Worm (Caenorhabditis elegans) whole organism, midembryonic: ENCODE results near the gene R10D12.6.

Experiments
- T22C8.4 ChIP-seq: fragments of 200-800 bp; sonication (Bioruptor generic); IDR thresholded peaks from 2 replicates; pipeline ENCODE4 v1.3.6; 2022; ENCODE audit warnings: missing genetic modification characterization, missing compliant biosample characterization
- cog-1 ChIP-seq: sonication (generic microtip); optimal IDR thresholded peaks from 2 replicates; lab custom pipeline; 2016; ENCODE audit warnings: missing genetic modification characterization, missing compliant biosample characterization
- flt-1 ChIP-seq: fragments of 200-800 bp; sonication (Bioruptor generic); IDR thresholded peaks from 2 replicates; pipeline ENCODE4 v1.3.6; 2022; ENCODE audit warnings: missing genetic modification characterization, missing compliant biosample characterization
- klf-2 ChIP-seq: fragments of 200-800 bp; sonication (Bioruptor generic); conservative IDR thresholded peaks from 2 replicates; pipeline ENCODE4 v1.3.6; 2022; ENCODE audit warnings: missing genetic modification reagents, missing genetic modification characterization, missing compliant biosample characterization
- med-1 ChIP-seq: sonication (generic microtip); optimal IDR thresholded peaks from 2 replicates; lab custom pipeline; 2017; ENCODE audit warnings: missing genetic modification characterization, mild to moderate bottlenecking, missing compliant biosample characterization, antibody characterized with exemption, missing genetic modification reagents; ENCODE audit not compliant: insufficient read depth
- ref-1 ChIP-seq: fragments of 200-800 bp; sonication (Bioruptor generic); conservative IDR thresholded peaks from 2 replicates; pipeline ENCODE4 v1.3.6; 2022; ENCODE audit warnings: missing genetic modification reagents, missing genetic modification characterization, missing compliant biosample characterization
- tab-1 ChIP-seq: fragments of 200-800 bp; sonication (Bioruptor generic); IDR thresholded peaks from 2 replicates; pipeline ENCODE4 v1.3.6; 2022; ENCODE audit warnings: missing genetic modification characterization, missing compliant biosample characterization
- ztf-23 ChIP-seq: fragments of 200-800 bp; sonication (Bioruptor generic); IDR thresholded peaks from 2 replicates; pipeline ENCODE4 v1.3.6; 2022; ENCODE audit warnings: missing genetic modification reagents, missing genetic modification characterization, missing compliant biosample characterization
- ztf-29 ChIP-seq: fragments of 200-800 bp; sonication (Bioruptor generic); IDR thresholded peaks from 2 replicates; pipeline ENCODE4 v1.3.6; 2022; ENCODE audit warnings: missing genetic modification reagents, missing genetic modification characterization, missing compliant biosample characterization

The R10D12.6 gene

ce11 chrV:13957691-13958090, 8.6 kb downstream of the R10D12.6 start:
- TF ChIP-seq T22C8.4 (GFP tag; lab: Robert Waterston, UW), result no peak
- no peak for TF ChIP-seq cog-1 (tag; lab: Kevin White, UChicago)
- no peak for TF ChIP-seq flt-1 (GFP tag; lab: Robert Waterston, UW)
- no peak for TF ChIP-seq med-1
- no peak for TF ChIP-seq ztf-23 (GFP tag; lab: Robert Waterston, UW)
- no peak for TF ChIP-seq ref-1 (GFP tag; lab: Robert Waterston, UW)
- TF ChIP-seq tab-1 (GFP tag; lab: Robert Waterston, UW), result no peak
- no peak for TF ChIP-seq klf-2
- no peak for TF ChIP-seq ztf-29 (GFP tag; lab: Robert Waterston, UW)

- no peak for TF ChIP-seq ztf-29 (GFP tag; lab: Robert Waterston, UW)
- TF ChIP-seq flt-1 (GFP tag; lab: Robert Waterston, UW), result no peak
- TF ChIP-seq ref-1 (GFP tag; lab: Robert Waterston, UW), result no peak
- TF ChIP-seq T22C8.4 (GFP tag; lab: Robert Waterston, UW), result no peak
- TF ChIP-seq cog-1 (tag; lab: Kevin White, UChicago), result no peak
- no peak for TF ChIP-seq med-1
- TF ChIP-seq ztf-23 (GFP tag; lab: Robert Waterston, UW), result no peak
- no peak for TF ChIP-seq tab-1 (GFP tag; lab: Robert Waterston, UW)
Observed at ce11 chrV:13958247-13958646, 9.1 kb downstream of the R10D12.6 start, which contains the start of gene R10D12.10. Gene R10D12.10, minus strand, starts transcription at chrV:13958347.

- TF ChIP-seq med-1 (no peak), ztf-29 (GFP tag; lab: Robert Waterston, UW) (no peak), cog-1 (tag; lab: Kevin White, UChicago) (no peak), T22C8.4 (GFP tag; lab: Robert Waterston, UW) (no peak), ref-1 (GFP tag; lab: Robert Waterston, UW) (no peak), ztf-23 (GFP tag; lab: Robert Waterston, UW) (no peak), tab-1 (GFP tag; lab: Robert Waterston, UW) (no peak), flt-1 (GFP tag; lab: Robert Waterston, UW) (no peak), klf-2 (no peak)
Observed at ce11 chrV:13960916-13961315, 11.8 kb downstream of the R10D12.6 start, which contains the start of gene srh-24. Gene srh-24, minus strand, starts transcription at chrV:13961016.

- TF ChIP-seq cog-1 (tag; lab: Kevin White, UChicago) (peak; percentile 71), ztf-23 (GFP tag; lab: Robert Waterston, UW) (peak; percentile 89), tab-1 (GFP tag; lab: Robert Waterston, UW) (peak; percentile 89), flt-1 (GFP tag; lab: Robert Waterston, UW) (peak; percentile 88), T22C8.4 (GFP tag; lab: Robert Waterston, UW) (peak; percentile 68), med-1 (peak; percentile 95), ref-1 (GFP tag; lab: Robert Waterston, UW) (no peak; the same call in 1 of the 2 replicates), ztf-29 (GFP tag; lab: Robert Waterston, UW) (peak; percentile 68), klf-2 (peak; percentile 82; the same call in 1 of the 2 replicates)
Observed at ce11 chrV:13961927-13962419, 12.9 kb downstream of the R10D12.6 start, which contains the start of the genes algn-13 and R10D12.13. Gene algn-13, minus strand, starts transcription at chrV:13961977. Gene R10D12.13, plus strand, starts transcription at chrV:13962417.

- TF ChIP-seq T22C8.4 (GFP tag; lab: Robert Waterston, UW), result no peak
- TF ChIP-seq ztf-23 (GFP tag; lab: Robert Waterston, UW), result no peak
- no peak for TF ChIP-seq ref-1 (GFP tag; lab: Robert Waterston, UW)
- no peak for TF ChIP-seq klf-2
- TF ChIP-seq ztf-29 (GFP tag; lab: Robert Waterston, UW), result no peak
- TF ChIP-seq tab-1 (GFP tag; lab: Robert Waterston, UW), result no peak
- no peak for TF ChIP-seq cog-1 (tag; lab: Kevin White, UChicago)
- TF ChIP-seq flt-1 (GFP tag; lab: Robert Waterston, UW), result no peak
- no peak for TF ChIP-seq med-1
Observed at ce11 chrV:13963279-13963976, 14.3 kb downstream of the R10D12.6 start, which contains the start of gene sao-1. Gene sao-1, plus strand, starts transcription at chrV:13963926.

- TF ChIP-seq cog-1 (tag; lab: Kevin White, UChicago), result no peak
- no peak for TF ChIP-seq ztf-29 (GFP tag; lab: Robert Waterston, UW)
- TF ChIP-seq med-1, result no peak
- TF ChIP-seq ref-1 (GFP tag; lab: Robert Waterston, UW), result no peak
- no peak for TF ChIP-seq T22C8.4 (GFP tag; lab: Robert Waterston, UW)
- TF ChIP-seq klf-2, result no peak
- no peak for TF ChIP-seq tab-1 (GFP tag; lab: Robert Waterston, UW)
- TF ChIP-seq ztf-23 (GFP tag; lab: Robert Waterston, UW), result no peak
- no peak for TF ChIP-seq flt-1 (GFP tag; lab: Robert Waterston, UW)
Observed at ce11 chrV:13980807-13981206, 31.7 kb downstream of the R10D12.6 start, which contains the start of gene eol-1. Gene eol-1, minus strand, starts transcription at chrV:13980907.

- TF ChIP-seq flt-1 (GFP tag; lab: Robert Waterston, UW), result no peak
- TF ChIP-seq ztf-29 (GFP tag; lab: Robert Waterston, UW), result no peak
- TF ChIP-seq T22C8.4 (GFP tag; lab: Robert Waterston, UW), result no peak
- TF ChIP-seq klf-2, result no peak
- no peak for TF ChIP-seq ref-1 (GFP tag; lab: Robert Waterston, UW)
- TF ChIP-seq med-1, result no peak
- no peak for TF ChIP-seq ztf-23 (GFP tag; lab: Robert Waterston, UW)
- no peak for TF ChIP-seq cog-1 (tag; lab: Kevin White, UChicago)
- no peak for TF ChIP-seq tab-1 (GFP tag; lab: Robert Waterston, UW)
Observed at ce11 chrV:13981677-13982076, 32.6 kb downstream of the R10D12.6 start.

- TF ChIP-seq klf-2 (no peak), T22C8.4 (GFP tag; lab: Robert Waterston, UW) (no peak), flt-1 (GFP tag; lab: Robert Waterston, UW) (no peak), ztf-29 (GFP tag; lab: Robert Waterston, UW) (no peak), cog-1 (tag; lab: Kevin White, UChicago) (no peak), tab-1 (GFP tag; lab: Robert Waterston, UW) (no peak), ref-1 (GFP tag; lab: Robert Waterston, UW) (no peak), ztf-23 (GFP tag; lab: Robert Waterston, UW) (no peak), med-1 (no peak)
Observed at ce11 chrV:13984828-13985227, 35.7 kb downstream of the R10D12.6 start, which contains the start of gene end-1. Gene end-1, plus strand, starts transcription at chrV:13985128.
